Worm (Caenorhabditis elegans): ENCODE data around the gene crn-3.

The crn-3 gene

DNA sequence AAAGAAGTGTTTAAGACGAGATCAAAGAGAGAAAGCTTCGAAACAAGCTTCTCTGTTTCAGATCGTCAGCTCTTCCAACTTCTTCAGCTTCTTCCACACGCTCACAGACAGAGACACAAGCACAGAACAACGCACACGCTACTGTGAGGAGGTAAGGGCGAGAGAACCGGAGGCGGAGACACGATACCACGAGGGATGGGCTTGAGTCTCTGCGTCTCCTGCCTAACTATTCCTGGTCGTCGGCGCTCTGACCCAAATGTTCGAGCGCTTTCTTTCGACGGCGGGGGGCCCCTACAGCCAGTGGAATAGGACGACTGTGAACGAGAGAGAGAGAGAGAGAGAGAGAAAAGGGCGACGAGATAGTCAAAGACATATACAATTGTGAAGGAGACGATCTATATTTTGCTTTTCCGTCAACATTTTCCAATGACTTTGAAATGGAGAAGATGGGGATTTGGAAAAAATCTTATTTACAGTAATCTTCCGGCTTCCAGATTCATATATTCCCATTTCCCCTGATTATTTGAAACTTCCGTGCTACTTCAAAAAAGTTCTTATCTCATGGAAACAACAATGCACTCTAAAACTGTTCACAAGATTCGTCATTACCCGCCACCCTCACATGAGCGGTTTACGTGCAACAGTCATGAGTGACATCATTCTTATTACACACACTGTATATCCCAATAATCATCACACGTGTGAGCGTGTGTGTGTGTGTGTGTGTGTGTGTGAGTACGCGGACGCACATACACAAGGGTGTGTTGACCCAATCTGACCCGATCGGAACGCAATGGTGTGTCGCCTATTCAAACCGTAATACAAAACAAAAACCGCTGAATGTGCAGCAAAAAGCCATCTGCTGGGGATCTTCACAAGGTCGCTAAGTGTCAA, 38.8 kb upstream of the crn-3 start (continued):
- TF ChIP-seq nhr-27 (tag; optimal IDR thresholded peaks at IDR 0.05) (no peak), madf-6 (GFP tag; IDR thresholded peaks at IDR 0.05) (no peak), Y67H2A.10 (GFP tag; conservative IDR thresholded peaks at IDR 0.05) (peak; percentile 58; the same call in 1 of the 2 replicates), ama-1 (optimal IDR thresholded peaks at IDR 0.05) (peak; percentile 91), ama-1 (GFP tag; optimal IDR thresholded peaks at IDR 0.05) (no peak), nfya-1 (tag; optimal IDR thresholded peaks at IDR 0.05; ENCODE audit: borderline replicate concordance, insufficient read depth) (no peak), tlf-1 (GFP tag; optimal IDR thresholded peaks at IDR 0.05) (peak; percentile 45), chd-7 (tag; optimal IDR thresholded peaks at IDR 0.05) (peak; percentile 67), nhr-120 (GFP tag; IDR thresholded peaks at IDR 0.05) (no peak), ztf-25 (GFP tag; IDR thresholded peaks at IDR 0.05) (0 out of 2 replicates have a peak, but pooled peaks have one; percentile 6), rcor-1 (GFP tag; IDR thresholded peaks at IDR 0.05) (peak; percentile 65; the same call in 1 of the 2 replicates), D2030.7 (GFP tag; IDR thresholded peaks at IDR 0.05) (no peak), lin-35 (GFP tag; optimal IDR thresholded peaks at IDR 0.05) (peak in 1 of 3 experiments; percentile 68), ztf-18 (tag; optimal IDR thresholded peaks at IDR 0.05) (no peak), F37B4.10 (GFP tag; IDR thresholded peaks at IDR 0.05) (no peak), dpl-1 (GFP tag; optimal IDR thresholded peaks at IDR 0.05) (no peak), xnd-1 (tag; optimal IDR thresholded peaks at IDR 0.05) (no peak), nhr-90 (tag; optimal IDR thresholded peaks at IDR 0.05) (peak; percentile 9), lir-1 (GFP tag; conservative IDR thresholded peaks at IDR 0.05) (peak; percentile 60), akir-1 (GFP tag; optimal IDR thresholded peaks at IDR 0.05) (no peak), let-607 (tag; optimal IDR thresholded peaks at IDR 0.05) (peak in 1 of 2 experiments; percentile 36), snpc-3.4 (tag; optimal IDR thresholded peaks at IDR 0.05) (no peak), hrde-1 (tag; optimal IDR thresholded peaks at IDR 0.05; ENCODE audit: borderline replicate concordance) (no peak), snpc-4 (GFP tag; optimal IDR thresholded peaks at IDR 0.05) (no peak), snpc-4 (tag; optimal IDR thresholded peaks at IDR 0.05) (peak; percentile 19 to 43 (median 23)), egrh-3 (GFP tag; IDR thresholded peaks at IDR 0.05) (peak; percentile 82), dox-1 (GFP tag; IDR thresholded peaks at IDR 0.05) (peak; percentile 67), nfya-2 (GFP tag; IDR thresholded peaks at IDR 0.05) (no peak), hmg-20 (GFP tag; IDR thresholded peaks at IDR 0.05) (no peak), ceh-91 (GFP tag; IDR thresholded peaks at IDR 0.05) (no peak), T07F8.4 (tag; optimal IDR thresholded peaks at IDR 0.05) (no peak), attf-5 (GFP tag; optimal IDR thresholded peaks at IDR 0.05) (peak; percentile 63), lin-26 (GFP tag; IDR thresholded peaks at IDR 0.05) (peak; percentile 74), K12H6.12 (tag; optimal IDR thresholded peaks at IDR 0.05) (peak; percentile 90), sdz-38 (tag; optimal IDR thresholded peaks at IDR 0.05) (no peak), F52B5.7 (tag; optimal IDR thresholded peaks at IDR 0.05) (peak; percentile 51), B0019.2 (GFP tag; conservative IDR thresholded peaks at IDR 0.05) (no peak), madf-10 (tag; optimal IDR thresholded peaks at IDR 0.05) (peak; percentile 67), attf-6 (GFP tag; IDR thresholded peaks at IDR 0.05) (peak; percentile 56; the same call in 1 of the 2 replicates), C17E4.6 (GFP tag; IDR thresholded peaks at IDR 0.05) (no peak), cebp-1 (GFP tag; IDR thresholded peaks at IDR 0.05) (peak; percentile 38), cebp-1 (tag; optimal IDR thresholded peaks at IDR 0.05) (peak; percentile 83), madf-8 (GFP tag; conservative IDR thresholded peaks at IDR 0.05) (no peak), zim-3 (tag; optimal IDR thresholded peaks at IDR 0.05) (peak; percentile 53), nhr-179 (tag; optimal IDR thresholded peaks at IDR 0.05) (no peak), mxl-1 (tag; optimal IDR thresholded peaks at IDR 0.05) (no peak), ztf-28 (GFP tag; IDR thresholded peaks at IDR 0.05) (0 out of 2 replicates have a peak, but pooled peaks have one; percentile 17)
